Fruit fly (Drosophila melanogaster) whole organism, pupa: Measurements from ENCODE around the gene PGRP-SB2.

ENCODE experiments used
- CG12605 ChIP-seq: fragments of 200-800 bp; sonication (Bioruptor generic); IDR thresholded peaks from 2 replicates; pipeline ENCODE4 v1.3.6; 2022; ENCODE audit warnings: missing biosample characterization, missing genetic modification characterization
- CG13204 ChIP-seq: fragments of 200-800 bp; sonication (Bioruptor generic); optimal IDR thresholded peaks from 2 replicates; lab custom pipeline; 2018; ENCODE audit warnings: missing biosample characterization, mild to moderate bottlenecking, missing genetic modification characterization, moderate library complexity
- CG32121 ChIP-seq: fragments of 200-800 bp; sonication (Bioruptor generic); IDR thresholded peaks from 2 replicates; pipeline ENCODE4 v1.3.6; 2022; ENCODE audit warnings: missing biosample characterization, missing genetic modification characterization
- CG34367 ChIP-seq: fragments of 200-800 bp; sonication (Bioruptor generic); optimal IDR thresholded peaks from 2 replicates; lab custom pipeline; 2018; ENCODE audit warnings: missing biosample characterization, mild to moderate bottlenecking, missing genetic modification characterization
- CG4496 ChIP-seq: fragments of 200-800 bp; sonication (Bioruptor generic); IDR thresholded peaks from 3 replicates; pipeline ENCODE4 v1.3.6; 2022; ENCODE audit warnings: missing biosample characterization, missing genetic modification characterization
- CG8159 ChIP-seq: fragments of 200-800 bp; sonication (Bioruptor generic); optimal IDR thresholded peaks from 3 replicates; lab custom pipeline; 2018; ENCODE audit warnings: missing biosample characterization, mild to moderate bottlenecking, missing genetic modification characterization, moderate library complexity
- CG9948 ChIP-seq: fragments of 200-800 bp; sonication (Bioruptor generic); optimal IDR thresholded peaks from 2 replicates; lab custom pipeline; 2018; ENCODE audit warnings: missing biosample characterization, mild to moderate bottlenecking, missing genetic modification characterization, moderate library complexity
- D1 ChIP-seq: fragments of 200-800 bp; sonication (Bioruptor generic); optimal IDR thresholded peaks from 2 replicates; lab custom pipeline; 2018; ENCODE audit warnings: missing biosample characterization, mild to moderate bottlenecking, missing genetic modification characterization, moderate library complexity
- EcR ChIP-seq: fragments of 200-800 bp; sonication (Bioruptor generic); optimal IDR thresholded peaks from 3 replicates; lab custom pipeline; 2019; ENCODE audit warnings: missing biosample characterization, missing genetic modification characterization, mild to moderate bottlenecking, moderate library complexity, missing genetic modification reagents
- Pif1B ChIP-seq: fragments of 200-800 bp; sonication (Bioruptor generic); optimal IDR thresholded peaks from 3 replicates; lab custom pipeline; 2016; ENCODE audit warnings: missing biosample characterization, missing genetic modification characterization
- Snoo ChIP-seq: fragments of 200-800 bp; sonication (Bioruptor generic); optimal IDR thresholded peaks from 3 replicates; lab custom pipeline; 2017; ENCODE audit warnings: missing biosample characterization, mild to moderate bottlenecking, missing genetic modification characterization, inconsistent platforms
- gl ChIP-seq: fragments of 200-800 bp; sonication (Bioruptor generic); optimal IDR thresholded peaks from 2 replicates; lab custom pipeline; 2018; ENCODE audit warnings: missing biosample characterization, mild to moderate bottlenecking, missing genetic modification characterization
- rn ChIP-seq: fragments of 200-800 bp; sonication (Bioruptor generic); IDR thresholded peaks from 2 replicates; pipeline ENCODE4 v1.3.6; 2022; ENCODE audit warnings: missing biosample characterization, missing genetic modification characterization

- TF ChIP-seq gl (tag; lab: Kevin White, UChicago): no peak
- TF ChIP-seq EcR: no peak
- TF ChIP-seq CG32121 (GFP tag; lab: Robert Waterston, UW): no peak
- no peak for TF ChIP-seq CG12605 (GFP tag; lab: Robert Waterston, UW)
- TF ChIP-seq CG9948 (tag; lab: Kevin White, UChicago): no peak
- TF ChIP-seq CG8159: no peak
- TF ChIP-seq Snoo (tag; lab: Kevin White, UChicago): no peak
- no peak for TF ChIP-seq rn (GFP tag; lab: Robert Waterston, UW)
- no peak for TF ChIP-seq D1 (tag; lab: Kevin White, UChicago)
- no peak for TF ChIP-seq Pif1B (GFP tag; lab: Kevin White, UChicago)
- TF ChIP-seq CG13204: no peak
- no peak for TF ChIP-seq CG34367 (tag; lab: Kevin White, UChicago)
- no peak for TF ChIP-seq CG4496
Measured at dm6 chr3L:16724561-16724960, 1.8 kb upstream of the PGRP-SB2 start, which contains the start of gene CG13031.
